Worm (Caenorhabditis elegans) whole organism, L3 larva: ENCODE measurements around the gene C16D9.5.

ENCODE experiments used
- R02D3.7 ChIP-seq: fragments of 150-350 bp; optimal IDR thresholded peaks from 2 replicates; lab custom pipeline; 2014; ENCODE audit warnings: missing biosample characterization, missing genetic modification characterization
- aly-2 ChIP-seq: fragments of 150-350 bp; optimal IDR thresholded peaks from 2 replicates; lab custom pipeline; 2014; ENCODE audit warnings: missing biosample characterization, missing genetic modification characterization
- ama-1 ChIP-seq: fragments of 150-350 bp; optimal IDR thresholded peaks from 2 replicates; lab custom pipeline; 2018
- ceh-16 ChIP-seq: sonication (generic microtip); optimal IDR thresholded peaks from 2 replicates; lab custom pipeline; 2017; ENCODE audit warnings: missing biosample characterization, missing genetic modification characterization
- ceh-28 ChIP-seq: fragments of 150-350 bp; optimal IDR thresholded peaks from 2 replicates; lab custom pipeline; 2014; ENCODE audit warnings: missing biosample characterization, missing genetic modification reagents, missing genetic modification characterization
- ceh-82 ChIP-seq: fragments of 150-350 bp; optimal IDR thresholded peaks from 2 replicates; lab custom pipeline; 2014; ENCODE audit warnings: missing biosample characterization, missing genetic modification characterization
- daf-12 ChIP-seq: fragments of 150-350 bp; optimal IDR thresholded peaks from 2 replicates; lab custom pipeline; 2014; ENCODE audit warnings: missing biosample characterization, missing genetic modification reagents, missing genetic modification characterization
- egl-5 ChIP-seq: fragments of 150-350 bp; optimal IDR thresholded peaks from 2 replicates; lab custom pipeline; 2017; ENCODE audit warnings: missing biosample characterization, missing genetic modification reagents, missing genetic modification characterization, inconsistent platforms
- elt-2 ChIP-seq: sonication (generic microtip); optimal IDR thresholded peaks from 2 replicates; lab custom pipeline; 2016; ENCODE audit warnings: missing genetic modification reagents, mild to moderate bottlenecking, missing genetic modification characterization, missing compliant biosample characterization
- elt-3 ChIP-seq, 3 experiments: fragments of 150-350 bp in 1 of 3; sonication (generic microtip) in 2 of 3; optimal IDR thresholded peaks; 2 replicates in 2 of 3; 4 replicates in 1 of 3; lab custom pipeline; 2014 to 2017; ENCODE audit warnings: missing biosample characterization in 3 of 3, missing genetic modification characterization in 3 of 3
- eor-1 ChIP-seq, 2 experiments: fragments of 150-350 bp; optimal IDR thresholded peaks; 2 replicates each; lab custom pipeline; 2014 to 2018; ENCODE audit warnings: missing biosample characterization in 2 of 2, missing genetic modification characterization in 2 of 2
- fkh-10 ChIP-seq: sonication (generic microtip); optimal IDR thresholded peaks from 2 replicates; lab custom pipeline; 2017; ENCODE audit warnings: missing biosample characterization, missing genetic modification reagents, missing genetic modification characterization
- fos-1 ChIP-seq: fragments of 150-350 bp; optimal IDR thresholded peaks from 2 replicates; lab custom pipeline; 2014; ENCODE audit warnings: missing biosample characterization, missing genetic modification characterization
- hmg-11 ChIP-seq: sonication (generic microtip); optimal IDR thresholded peaks from 2 replicates; lab custom pipeline; 2016; ENCODE audit warnings: missing genetic modification characterization, missing compliant biosample characterization
- lin-15B ChIP-seq: fragments of 150-350 bp; optimal IDR thresholded peaks from 2 replicates; lab custom pipeline; 2014; ENCODE audit warnings: missing biosample characterization, missing genetic modification characterization
- lin-39 ChIP-seq: fragments of 150-350 bp; optimal IDR thresholded peaks from 2 replicates; lab custom pipeline; 2018; ENCODE audit warnings: missing biosample characterization, missing genetic modification reagents, missing genetic modification characterization
- lsy-12 ChIP-seq: sonication (generic microtip); optimal IDR thresholded peaks from 2 replicates; lab custom pipeline; 2016; ENCODE audit warnings: mild to moderate bottlenecking, missing genetic modification characterization, missing compliant biosample characterization
- mdl-1 ChIP-seq: fragments of 150-350 bp; optimal IDR thresholded peaks from 2 replicates; lab custom pipeline; 2014; ENCODE audit warnings: missing biosample characterization, missing genetic modification characterization
- mml-1 ChIP-seq: fragments of 150-350 bp; sonication (generic microtip); optimal IDR thresholded peaks from 3 replicates; lab custom pipeline; 2014; ENCODE audit warnings: missing biosample characterization, missing genetic modification characterization
- nfya-1 ChIP-seq: sonication (generic microtip); optimal IDR thresholded peaks from 2 replicates; lab custom pipeline; 2017; ENCODE audit warnings: missing genetic modification characterization, mild to moderate bottlenecking, missing compliant biosample characterization, antibody characterized with exemption, moderate library complexity; ENCODE audit not compliant: insufficient read depth
- nhr-11 ChIP-seq: fragments of 150-350 bp; optimal IDR thresholded peaks from 2 replicates; lab custom pipeline; 2014; ENCODE audit warnings: missing biosample characterization, missing genetic modification characterization
- nhr-23 ChIP-seq: fragments of 150-350 bp; optimal IDR thresholded peaks from 2 replicates; lab custom pipeline; 2014; ENCODE audit warnings: missing biosample characterization, missing genetic modification reagents, missing genetic modification characterization
- nhr-237 ChIP-seq: fragments of 150-350 bp; optimal IDR thresholded peaks from 2 replicates; lab custom pipeline; 2014; ENCODE audit warnings: missing biosample characterization, missing genetic modification characterization
- nhr-25 ChIP-seq: sonication (generic microtip); optimal IDR thresholded peaks from 2 replicates; lab custom pipeline; 2017; ENCODE audit warnings: missing biosample characterization, missing genetic modification characterization
- nhr-28 ChIP-seq: fragments of 150-350 bp; optimal IDR thresholded peaks from 2 replicates; lab custom pipeline; 2014; ENCODE audit warnings: missing biosample characterization, missing genetic modification characterization
- nhr-67 ChIP-seq: fragments of 150-350 bp; optimal IDR thresholded peaks from 2 replicates; lab custom pipeline; 2014; ENCODE audit warnings: missing biosample characterization, missing genetic modification characterization
- pha-4 ChIP-seq: fragments of 150-350 bp; optimal IDR thresholded peaks from 2 replicates; lab custom pipeline; 2014; ENCODE audit warnings: missing biosample characterization, missing genetic modification reagents, missing genetic modification characterization
- pqm-1 ChIP-seq: fragments of 150-350 bp; optimal IDR thresholded peaks from 2 replicates; lab custom pipeline; 2017; ENCODE audit warnings: missing biosample characterization, missing genetic modification characterization, inconsistent platforms
- sea-2 ChIP-seq: fragments of 150-350 bp; sonication (generic microtip); optimal IDR thresholded peaks from 4 replicates; lab custom pipeline; 2014; ENCODE audit warnings: missing biosample characterization, missing genetic modification reagents, missing genetic modification characterization
- snpc-4 ChIP-seq: fragments of 150-350 bp; optimal IDR thresholded peaks from 2 replicates; lab custom pipeline; 2014; ENCODE audit warnings: missing biosample characterization, missing genetic modification characterization
- tbx-2 ChIP-seq: sonication (generic microtip); optimal IDR thresholded peaks from 2 replicates; lab custom pipeline; 2016; ENCODE audit warnings: mild to moderate bottlenecking, missing genetic modification characterization, missing compliant biosample characterization
- unc-39 ChIP-seq: sonication (generic microtip); optimal IDR thresholded peaks from 4 replicates; lab custom pipeline; 2017; ENCODE audit warnings: missing biosample characterization, missing genetic modification characterization
- unc-62 ChIP-seq: fragments of 150-350 bp; sonication (generic microtip); optimal IDR thresholded peaks from 4 replicates; lab custom pipeline; 2014; ENCODE audit warnings: missing biosample characterization, missing genetic modification reagents, missing genetic modification characterization
- zag-1 ChIP-seq: fragments of 150-350 bp; optimal IDR thresholded peaks from 2 replicates; lab custom pipeline; 2014; ENCODE audit warnings: missing biosample characterization, missing genetic modification characterization
- ztf-11 ChIP-seq: fragments of 150-350 bp; optimal IDR thresholded peaks from 2 replicates; lab custom pipeline; 2014; ENCODE audit warnings: missing biosample characterization, missing genetic modification characterization
- ztf-4 ChIP-seq: fragments of 150-350 bp; optimal IDR thresholded peaks from 2 replicates; lab custom pipeline; 2014; ENCODE audit warnings: missing biosample characterization, missing genetic modification characterization

The C16D9.5 gene

DNA sequence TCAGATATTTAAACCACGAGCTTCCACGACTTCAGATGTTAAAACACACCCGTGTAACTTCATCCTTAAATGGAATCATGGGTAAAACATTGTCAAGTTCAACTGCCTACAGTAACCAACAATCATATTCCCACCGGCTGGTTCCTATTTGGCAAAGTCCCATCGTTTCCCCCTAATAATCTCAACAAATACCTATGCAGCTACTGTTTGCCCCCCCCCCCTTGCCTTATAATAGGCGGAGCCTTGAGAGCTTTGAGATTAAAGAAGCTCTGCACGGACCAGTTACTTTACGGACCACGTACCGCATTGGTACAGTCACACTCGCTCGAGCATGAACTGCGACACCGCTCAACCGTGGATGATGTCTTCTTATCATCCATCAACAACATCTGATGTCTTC, 20.7 kb downstream of the C16D9.5 start, which contains the start of gene pax-1:
Gene pax-1 (plus strand): TSS at position 301 of the 400 bp plus-strand sequence.
- TF ChIP-seq nhr-67 (tag; lab: Kevin White, UChicago) (no peak), lin-15B (tag; lab: Kevin White, UChicago) (no peak), R02D3.7 (no peak), ztf-11 (no peak), unc-39 (tag; lab: Kevin White, UChicago) (no peak), ama-1 (no peak), fkh-10 (no peak), ceh-28 (tag; lab: Kevin White, UChicago) (no peak), lin-39 (no peak), tbx-2 (no peak), aly-2 (tag; lab: Kevin White, UChicago) (no peak), mml-1 (tag; lab: Kevin White, UChicago) (no peak)

DNA sequence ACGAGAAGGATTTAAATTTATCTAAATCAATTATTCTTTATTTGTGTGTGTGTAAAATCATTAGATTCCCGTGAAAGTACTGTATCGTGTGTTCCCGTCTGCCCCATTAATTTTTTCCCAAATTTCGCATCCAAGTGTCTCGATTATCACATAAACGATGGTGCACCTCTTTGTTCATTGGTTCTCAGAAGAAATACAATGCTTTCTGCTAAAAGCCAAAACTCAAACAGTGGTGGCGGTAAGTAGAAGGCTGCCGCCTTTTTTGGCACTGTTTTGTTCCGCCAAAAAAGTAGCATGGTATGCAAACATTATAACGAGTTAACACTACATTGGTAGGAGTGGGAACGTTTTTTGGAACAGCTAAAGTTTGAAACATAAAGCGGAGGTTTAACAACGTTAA, 21.9 kb downstream of the C16D9.5 start:
- no peak for TF ChIP-seq pha-4 (tag; lab: Kevin White, UChicago)
- no peak for TF ChIP-seq lsy-12
- no peak for TF ChIP-seq tbx-2
- no peak for TF ChIP-seq ztf-4
- TF ChIP-seq hmg-11 (tag; lab: Kevin White, UChicago): no peak
- no peak for TF ChIP-seq elt-2 (tag; lab: Kevin White, UChicago)
- no peak for TF ChIP-seq mml-1 (tag; lab: Kevin White, UChicago)
- no peak for TF ChIP-seq egl-5 (tag; lab: Kevin White, UChicago)
- no peak for TF ChIP-seq unc-39 (tag; lab: Kevin White, UChicago)
- TF ChIP-seq fos-1 (tag; lab: Kevin White, UChicago): no peak
- TF ChIP-seq lin-39: no peak
- no peak for TF ChIP-seq ceh-28 (tag; lab: Kevin White, UChicago)

DNA sequence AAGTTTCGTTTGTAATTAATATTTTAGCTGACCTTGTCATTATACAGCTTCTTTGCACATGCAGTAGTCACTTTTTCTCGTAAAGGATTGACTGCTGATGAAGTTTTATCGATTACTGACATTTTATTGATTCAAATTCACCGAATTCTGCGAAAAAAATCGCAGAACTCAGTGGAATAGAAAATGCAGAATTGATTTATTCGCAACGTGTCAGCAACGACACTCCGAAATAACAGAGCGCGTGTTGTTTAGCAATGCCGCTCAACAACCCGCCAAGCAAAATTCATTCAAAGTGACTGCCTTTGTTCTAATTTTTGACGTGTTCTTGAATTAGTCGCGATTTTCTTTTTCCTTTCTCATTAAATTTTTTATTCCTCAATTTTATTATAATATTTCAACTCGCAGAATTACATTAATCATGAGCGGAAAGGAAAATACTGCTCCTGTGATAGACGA, 24.2 kb downstream of the C16D9.5 start, which contains the start of the genes cogc-6 and air-1:
Gene cogc-6 (minus strand): TSS at position 234 of the 456 bp plus-strand sequence.
Gene air-1 (plus strand): TSS at position 406 of the 456 bp plus-strand sequence.
- TF ChIP-seq snpc-4: peak; percentile 53
- TF ChIP-seq R02D3.7: no peak
- no peak for TF ChIP-seq nhr-11 (tag; lab: Kevin White, UChicago)
- TF ChIP-seq nhr-237 (tag; lab: Kevin White, UChicago): no peak
- no peak for TF ChIP-seq fos-1 (tag; lab: Kevin White, UChicago)
- TF ChIP-seq nhr-25 (tag; lab: Kevin White, UChicago): no peak
- no peak for TF ChIP-seq zag-1 (tag; lab: Kevin White, UChicago)
- TF ChIP-seq nhr-23 (tag; lab: Kevin White, UChicago): peak; percentile 35
- no peak for TF ChIP-seq lsy-12
- no peak for TF ChIP-seq nhr-28 (tag; lab: Kevin White, UChicago)
- no peak for TF ChIP-seq ztf-4
- peak; percentile 41 for TF ChIP-seq nfya-1 (tag; lab: Kevin White, UChicago)
- TF ChIP-seq lin-15B (tag; lab: Kevin White, UChicago): peak; percentile 25
- no peak for TF ChIP-seq mdl-1 (tag; lab: Kevin White, UChicago)
- peak; percentile 43 for TF ChIP-seq pha-4 (tag; lab: Kevin White, UChicago)
- TF ChIP-seq ceh-28 (tag; lab: Kevin White, UChicago): peak; percentile 60
- no peak for TF ChIP-seq ztf-11
- TF ChIP-seq mml-1 (tag; lab: Kevin White, UChicago): no peak

DNA sequence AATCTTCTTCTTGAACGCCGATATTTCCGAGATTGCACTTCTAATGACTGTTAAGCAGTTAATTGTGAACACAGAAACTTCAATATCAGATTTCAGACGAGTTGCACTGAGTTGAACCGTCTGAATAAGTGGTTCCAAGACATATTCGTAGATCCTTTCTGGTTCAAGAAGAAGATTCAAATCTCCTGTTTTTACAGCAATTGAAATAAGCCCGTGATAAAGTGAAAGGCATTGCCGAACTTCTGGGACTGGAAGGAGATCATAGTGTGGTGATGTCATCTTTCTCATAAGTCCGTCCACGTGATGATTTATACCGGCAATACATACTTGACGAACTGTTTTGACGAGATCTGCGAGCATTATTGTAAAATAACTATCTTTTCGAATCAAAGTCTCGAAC, 25.8 kb downstream of the C16D9.5 start:
- no peak for TF ChIP-seq elt-3 (tag; optimal IDR thresholded peaks at IDR 0.05; lab: Kevin White, UChicago)
- TF ChIP-seq pqm-1: no peak
- no peak for TF ChIP-seq nfya-1 (tag; lab: Kevin White, UChicago)
- no peak for TF ChIP-seq sea-2 (GFP tag; lab: Kevin White, UChicago)
- no peak for TF ChIP-seq ceh-16 (tag; lab: Kevin White, UChicago)
- no peak for TF ChIP-seq ceh-82
- no peak for TF ChIP-seq hmg-11 (tag; lab: Kevin White, UChicago)
- TF ChIP-seq mdl-1 (tag; lab: Kevin White, UChicago): no peak
- no peak for TF ChIP-seq unc-62
- TF ChIP-seq ama-1: no peak
- TF ChIP-seq aly-2 (tag; lab: Kevin White, UChicago): no peak
- TF ChIP-seq ceh-28 (tag; lab: Kevin White, UChicago): no peak
- TF ChIP-seq zag-1 (tag; lab: Kevin White, UChicago): no peak
- TF ChIP-seq eor-1 (tag; optimal IDR thresholded peaks at IDR 0.05; lab: Kevin White, UChicago): no peak
- TF ChIP-seq daf-12 (tag; lab: Kevin White, UChicago): no peak
- TF ChIP-seq fos-1 (tag; lab: Kevin White, UChicago): no peak
